Fruit fly (Drosophila melanogaster) S2 (cell line): Measurements from ENCODE around the gene Elo68alpha.

Experiments
- CG8478 ChIP-seq: fragments of >200 bp; optimal IDR thresholded peaks from 2 replicates; lab custom pipeline; 2018
- CTCF ChIP-seq, 2 experiments: fragments of >200 bp; optimal IDR thresholded peaks; 2 replicates each; lab custom pipeline; 2018

Gene Elo68alpha

DNA sequence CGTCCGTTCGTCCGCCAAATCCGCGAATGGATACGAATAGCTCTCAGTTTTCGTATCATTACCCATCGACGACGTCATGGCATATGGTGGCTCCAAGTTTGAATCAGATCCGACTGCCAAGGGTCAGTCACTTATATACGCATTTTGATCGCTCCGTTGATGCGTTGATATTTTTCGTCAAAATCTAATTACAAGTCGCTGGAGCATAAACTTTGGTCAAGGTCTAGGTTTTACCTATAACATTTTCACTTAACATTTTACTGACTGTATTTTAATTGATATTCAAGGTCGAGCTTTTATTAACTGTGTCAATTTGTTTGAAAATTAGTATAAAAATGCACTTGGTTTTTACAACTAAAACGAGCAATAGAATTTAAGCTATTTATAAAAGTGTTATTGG, 1.2 kb downstream of the Elo68alpha start, which contains the start of gene Elo68beta:
Elo68beta (minus strand) TSS at position 101 of the 400 bp plus-strand sequence.
- TF ChIP-seq CTCF (optimal IDR thresholded peaks at IDR 0.05; lab: Kevin White, UChicago) (no peak), CG8478 (no peak)

- TF ChIP-seq CTCF (optimal IDR thresholded peaks at IDR 0.05; lab: Kevin White, UChicago) (no peak), CG8478 (no peak)
These were observed 4.7 kb downstream of the Elo68alpha start, which contains the start of the genes Irbp18 and APP-BP1 for dm6 chr3L:11097982-11098663. TSS of gene Irbp18 (minus strand) at chr3L:11098186. TSS of gene APP-BP1 (plus strand) at chr3L:11098412.

dm6 chr3L:11096195-11096908, 6.5 kb downstream of the Elo68alpha start, which contains the start of the genes CG46439, Iyd and CG33947:
TSS of gene CG46439 (minus strand) at chr3L:11096245.
TSS of gene Iyd (minus strand) at chr3L:11096245.
TSS of gene CG33947 (plus strand) at chr3L:11096496.
- no peak for TF ChIP-seq CTCF (optimal IDR thresholded peaks at IDR 0.05; lab: Kevin White, UChicago)
- TF ChIP-seq CG8478 = no peak

dm6 chr3L:11094279-11094678, 8.6 kb downstream of the Elo68alpha start:
- TF ChIP-seq CTCF (optimal IDR thresholded peaks at IDR 0.05; lab: Kevin White, UChicago) (no peak), CG8478 (no peak)

DNA sequence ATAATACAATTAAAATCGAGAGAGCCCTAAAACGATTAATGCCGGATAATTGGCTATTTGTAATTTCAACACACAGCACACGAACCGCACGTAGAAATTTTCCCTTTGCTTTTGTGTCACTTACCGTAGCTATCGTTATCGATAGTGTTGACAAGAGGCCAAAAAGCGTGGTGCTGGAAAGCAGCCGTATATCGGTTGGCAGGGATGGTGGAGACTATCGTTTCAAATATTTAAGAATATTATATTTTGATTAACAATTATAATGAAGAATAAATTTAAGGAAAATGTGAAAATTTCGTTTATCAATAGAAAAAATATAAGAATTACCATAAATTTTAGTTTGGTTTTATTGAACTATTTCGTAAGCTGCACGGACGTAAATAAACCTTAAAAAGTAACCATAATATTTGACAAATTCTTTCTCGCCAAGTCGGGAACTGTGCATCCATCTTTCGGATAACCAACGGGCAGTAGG, 9.7 kb downstream of the Elo68alpha start, which contains the start of gene JIL-1:
JIL-1 (minus strand) TSS at position 148 of the 475 bp plus-strand sequence.
- TF ChIP-seq CG8478 = no peak
- peak in 1 of 2 experiments; percentile 2 for TF ChIP-seq CTCF (optimal IDR thresholded peaks at IDR 0.05; lab: Kevin White, UChicago)

- TF ChIP-seq CTCF (optimal IDR thresholded peaks at IDR 0.05; lab: Kevin White, UChicago) (no peak), CG8478 (no peak)
These were observed 10.2 kb downstream of the Elo68alpha start for dm6 chr3L:11092610-11092961.

DNA sequence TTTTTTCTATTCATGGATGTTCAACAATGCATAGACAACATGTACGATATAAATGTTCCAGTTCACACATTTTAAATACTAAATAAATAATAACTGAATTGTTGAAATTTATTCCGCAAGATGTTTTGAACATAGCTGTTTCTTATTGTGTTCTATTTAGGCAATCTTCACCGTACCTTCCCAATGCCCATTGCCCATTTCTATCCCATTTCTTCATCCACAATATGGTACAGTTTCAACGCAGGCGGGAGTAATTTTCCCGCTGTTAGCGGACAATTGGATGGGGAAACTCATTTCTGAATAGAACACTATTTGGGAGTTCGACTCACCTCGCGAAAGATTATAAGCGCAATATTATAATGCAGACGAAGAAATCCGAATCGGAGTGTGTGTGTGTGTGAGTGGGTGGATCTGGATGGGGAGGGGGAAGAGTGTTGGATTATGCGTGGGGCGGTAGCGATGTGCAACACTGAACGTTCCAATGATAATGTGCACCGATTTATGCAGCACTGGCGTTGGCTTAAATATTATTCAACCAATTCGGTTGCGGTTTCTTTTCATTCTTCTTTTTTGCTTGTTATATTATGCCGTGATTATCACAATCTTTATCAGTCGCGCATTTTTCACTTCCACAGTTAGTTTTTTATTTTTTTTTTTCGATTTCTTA, 10.8 kb downstream of the Elo68alpha start:
- TF ChIP-seq CG8478 (no peak), CTCF (optimal IDR thresholded peaks at IDR 0.05; lab: Kevin White, UChicago) (no peak)

- TF ChIP-seq CG8478 (no peak), CTCF (optimal IDR thresholded peaks at IDR 0.05; lab: Kevin White, UChicago) (no peak)
These were observed 12.9 kb downstream of the Elo68alpha start for dm6 chr3L:11089805-11090440.

DNA sequence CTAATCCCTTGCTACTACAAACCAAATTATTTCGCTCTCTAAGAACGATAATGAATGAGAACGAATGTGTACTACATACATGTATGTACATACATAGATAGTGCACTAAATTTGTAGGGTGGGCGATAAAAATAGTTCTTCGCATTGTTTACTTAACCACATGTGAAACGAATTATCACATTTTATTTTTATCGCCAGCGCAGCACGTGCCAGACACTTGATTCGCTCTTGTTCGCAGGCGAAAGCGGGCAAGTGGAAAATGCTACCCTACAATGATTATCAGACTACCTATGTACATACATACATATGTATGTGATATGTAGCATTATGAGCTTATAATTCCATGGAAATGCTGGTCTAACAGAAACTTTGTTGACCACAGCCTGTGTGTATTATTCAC, 17.0 kb downstream of the Elo68alpha start:
- TF ChIP-seq CTCF (optimal IDR thresholded peaks at IDR 0.05; lab: Kevin White, UChicago) (no peak), CG8478 (no peak)

- no peak for TF ChIP-seq CG8478
These were observed 18.1 kb downstream of the Elo68alpha start for dm6 chr3L:11084557-11085231.

DNA sequence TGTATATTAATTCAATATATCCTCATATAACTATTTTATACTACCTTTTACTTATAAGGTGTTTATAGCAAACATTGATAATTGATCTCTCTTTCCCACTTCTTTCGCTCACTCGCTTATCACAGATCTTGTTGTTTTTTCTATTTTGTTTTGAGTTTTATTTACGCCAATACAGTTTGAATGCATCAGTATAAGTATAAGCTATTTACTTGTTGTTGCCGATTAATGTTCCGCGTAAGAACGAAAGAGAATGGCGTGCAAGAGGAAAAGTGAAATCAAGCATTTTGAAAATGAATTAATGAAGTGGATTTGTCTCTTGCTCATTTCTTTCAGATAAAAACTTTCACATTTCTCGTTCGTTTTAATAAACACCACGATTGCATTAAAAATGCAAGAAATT, 19.2 kb downstream of the Elo68alpha start:
- TF ChIP-seq CG8478 (no peak), CTCF (optimal IDR thresholded peaks at IDR 0.05; lab: Kevin White, UChicago) (no peak)

dm6 chr3L:11074043-11074853, 28.6 kb downstream of the Elo68alpha start, which contains the start of the genes Pfdn2 and Noc1:
TSS of gene Pfdn2 (minus strand) at chr3L:11074388.
TSS of gene Noc1 (plus strand) at chr3L:11074769.
- TF ChIP-seq CG8478 (no peak), CTCF (optimal IDR thresholded peaks at IDR 0.05; lab: Kevin White, UChicago) (no peak)

dm6 chr3L:11071057-11071456, 31.8 kb downstream of the Elo68alpha start:
- TF ChIP-seq CG8478 (no peak), CTCF (optimal IDR thresholded peaks at IDR 0.05; lab: Kevin White, UChicago) (no peak)
